Fruit fly (Drosophila melanogaster) whole organism, wandering third instar larva: ENCODE data around the gene CG10587.

Experiments used
- Dfd ChIP-seq: fragments of >200 bp; optimal IDR thresholded peaks from 2 replicates; lab custom pipeline; 2017; ENCODE audit warnings: missing biosample characterization, missing genetic modification characterization
- Hr78 ChIP-seq: fragments of >200 bp; optimal IDR thresholded peaks from 2 replicates; lab custom pipeline; 2017; ENCODE audit warnings: missing biosample characterization, missing genetic modification characterization
- Jra ChIP-seq: sonication (Bioruptor generic); optimal IDR thresholded peaks from 2 replicates; lab custom pipeline; 2016; ENCODE audit warnings: missing biosample characterization, missing genetic modification characterization
- OdsH ChIP-seq: fragments of 200-800 bp; sonication (Bioruptor generic); optimal IDR thresholded peaks from 2 replicates; lab custom pipeline; 2016; ENCODE audit warnings: missing biosample characterization, mild to moderate bottlenecking, missing genetic modification characterization
- Rel ChIP-seq, 2 experiments: fragments of 200-800 bp; sonication (Bioruptor generic) in 1 of 2; optimal IDR thresholded peaks; 2 replicates in 1 of 2; 3 replicates in 1 of 2; lab custom pipeline; 2016 to 2019; ENCODE audit warnings: mild to moderate bottlenecking in 2 of 2, missing biosample characterization in 2 of 2, missing genetic modification characterization in 2 of 2, moderate library complexity in 1 of 2
- usp ChIP-seq: fragments of >200 bp; optimal IDR thresholded peaks from 2 replicates; lab custom pipeline; 2017; ENCODE audit warnings: missing biosample characterization, missing genetic modification characterization

DNA sequence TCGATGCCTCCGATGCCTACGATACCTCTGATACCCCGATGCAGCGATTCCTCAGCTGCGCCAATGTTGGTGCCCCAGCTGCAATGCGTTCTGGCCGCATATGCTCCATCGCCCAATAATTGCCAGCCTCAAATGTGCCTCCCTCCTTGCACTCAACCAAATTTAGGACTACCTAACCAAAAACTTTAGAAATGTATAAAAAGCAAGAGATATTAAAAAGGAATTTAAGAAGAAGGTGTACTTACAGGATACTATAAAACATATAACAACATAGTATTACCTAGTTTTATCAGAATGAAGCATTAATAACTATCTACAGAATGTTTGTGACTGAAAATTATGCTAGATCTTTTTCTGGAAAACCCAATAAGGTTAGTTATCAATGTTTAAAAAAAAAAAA is 19.4 kb upstream of the CG10587 start:
- TF ChIP-seq Jra (GFP tag; lab: Kevin White, UChicago) (no peak), OdsH (GFP tag; lab: Kevin White, UChicago) (peak; percentile 12), Rel (GFP tag; optimal IDR thresholded peaks at IDR 0.05; lab: Kevin White, UChicago) (no peak), Rel (tag; optimal IDR thresholded peaks at IDR 0.05; lab: Kevin White, UChicago) (no peak), Dfd (GFP tag; lab: Kevin White, UChicago) (no peak), Hr78 (no peak), usp (GFP tag; lab: Kevin White, UChicago) (no peak)
